Worm (Caenorhabditis elegans) whole organism, midembryonic: ENCODE results near the gene col-165.

Experiments used
- T22C8.4 ChIP-seq: fragments of 200-800 bp; sonication (Bioruptor generic); IDR thresholded peaks from 2 replicates; pipeline ENCODE4 v1.3.6; 2022; ENCODE audit warnings: missing genetic modification characterization, missing compliant biosample characterization
- flt-1 ChIP-seq: fragments of 200-800 bp; sonication (Bioruptor generic); IDR thresholded peaks from 2 replicates; pipeline ENCODE4 v1.3.6; 2022; ENCODE audit warnings: missing genetic modification characterization, missing compliant biosample characterization
- klf-2 ChIP-seq: fragments of 200-800 bp; sonication (Bioruptor generic); conservative IDR thresholded peaks from 2 replicates; pipeline ENCODE4 v1.3.6; 2022; ENCODE audit warnings: missing genetic modification reagents, missing genetic modification characterization, missing compliant biosample characterization
- ref-1 ChIP-seq: fragments of 200-800 bp; sonication (Bioruptor generic); conservative IDR thresholded peaks from 2 replicates; pipeline ENCODE4 v1.3.6; 2022; ENCODE audit warnings: missing genetic modification reagents, missing genetic modification characterization, missing compliant biosample characterization
- ztf-23 ChIP-seq: fragments of 200-800 bp; sonication (Bioruptor generic); IDR thresholded peaks from 2 replicates; pipeline ENCODE4 v1.3.6; 2022; ENCODE audit warnings: missing genetic modification reagents, missing genetic modification characterization, missing compliant biosample characterization
- ztf-29 ChIP-seq: fragments of 200-800 bp; sonication (Bioruptor generic); IDR thresholded peaks from 2 replicates; pipeline ENCODE4 v1.3.6; 2022; ENCODE audit warnings: missing genetic modification reagents, missing genetic modification characterization, missing compliant biosample characterization

DNA sequence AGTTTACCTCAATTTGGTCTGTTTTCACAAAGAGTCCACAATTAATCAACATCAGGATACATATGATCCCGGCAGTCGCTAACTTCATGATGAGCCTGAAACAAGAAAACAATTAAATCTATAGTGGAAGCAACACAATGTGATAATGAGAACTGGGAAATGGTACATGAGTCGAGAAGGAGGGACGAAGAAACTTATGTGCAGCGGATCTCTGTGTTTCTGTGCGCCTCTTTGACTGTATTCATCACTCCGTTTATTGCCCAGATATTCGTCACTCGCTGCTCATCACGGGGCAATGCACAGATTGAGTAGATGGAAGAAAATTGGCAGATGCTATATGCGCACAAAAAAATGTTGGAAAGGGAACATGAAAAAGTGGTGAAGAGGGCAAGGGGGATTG lies 12.8 kb downstream of the col-165 start, which contains the start of gene R160.3:
- TF ChIP-seq flt-1: no peak
- TF ChIP-seq ref-1 (GFP tag; lab: Robert Waterston, UW): no peak
- no peak for TF ChIP-seq T22C8.4 (GFP tag; lab: Robert Waterston, UW)
- no peak for TF ChIP-seq ztf-23 (GFP tag; lab: Robert Waterston, UW)
- no peak for TF ChIP-seq ztf-29
- TF ChIP-seq klf-2 (GFP tag; lab: Robert Waterston, UW): no peak
